Fruit fly (Drosophila melanogaster): ENCODE results near the gene TkR99D.

Gene TkR99D

dm6 chr3R:30009173-30009572 lies 39.9 kb upstream of the TkR99D start, which contains the start of gene CG7912:
Gene CG7912 (minus strand): TSS chr3R:30009189.
- TF ChIP-seq Deaf1 (tag; optimal IDR thresholded peaks at IDR 0.05): peak; percentile 53
- peak; percentile 75 for TF ChIP-seq mirr (GFP tag; optimal IDR thresholded peaks at IDR 0.05)
- no peak for TF ChIP-seq CG10462 (GFP tag; optimal IDR thresholded peaks at IDR 0.05)
- no peak for TF ChIP-seq CG3407 (GFP tag; optimal IDR thresholded peaks at IDR 0.05)
- no peak for TF ChIP-seq CG4360 (GFP tag; IDR thresholded peaks at IDR 0.05)
- no peak for TF ChIP-seq CG9932 (GFP tag; IDR thresholded peaks at IDR 0.05)
- TF ChIP-seq sd (tag; optimal IDR thresholded peaks at IDR 0.05): peak; percentile 8
- TF ChIP-seq grn (GFP tag; optimal IDR thresholded peaks at IDR 0.05): peak; percentile 87
- no peak for TF ChIP-seq jigr1 (GFP tag; IDR thresholded peaks at IDR 0.05)
- peak; percentile 88 for TF ChIP-seq exex (tag; optimal IDR thresholded peaks at IDR 0.05)
- TF ChIP-seq cwo (GFP tag; optimal IDR thresholded peaks at IDR 0.05): peak; percentile 20
- peak; percentile 20 for TF ChIP-seq sug (tag; optimal IDR thresholded peaks at IDR 0.05)
- no peak for TF ChIP-seq Dref (GFP tag; IDR thresholded peaks at IDR 0.05)
- TF ChIP-seq CG3065 (GFP tag; optimal IDR thresholded peaks at IDR 0.05): no peak
- TF ChIP-seq chn (GFP tag; optimal IDR thresholded peaks at IDR 0.05): no peak
- TF ChIP-seq Hey (tag; optimal IDR thresholded peaks at IDR 0.05): peak; percentile 63
- TF ChIP-seq scrt (GFP tag; optimal IDR thresholded peaks at IDR 0.05): no peak
- TF ChIP-seq Ssrp (tag; optimal IDR thresholded peaks at IDR 0.05): no peak
- TF ChIP-seq sima (GFP tag; optimal IDR thresholded peaks at IDR 0.05): no peak
- no peak for TF ChIP-seq BEAF-32 (GFP tag; optimal IDR thresholded peaks at IDR 0.05)
- TF ChIP-seq fd64A (GFP tag; optimal IDR thresholded peaks at IDR 0.05): no peak

dm6 chr3R:30005332-30005979 lies 36.2 kb upstream of the TkR99D start:
- TF ChIP-seq sqz (GFP tag; optimal IDR thresholded peaks at IDR 0.05) (peak; percentile 31), bsh (GFP tag; optimal IDR thresholded peaks at IDR 0.05) (peak in 1 of 2 experiments; percentile 62), Taf1 (GFP tag; IDR thresholded peaks at IDR 0.05) (no peak), Usf (GFP tag; optimal IDR thresholded peaks at IDR 0.05) (no peak), nom (GFP tag; optimal IDR thresholded peaks at IDR 0.05) (peak; percentile 92), D19B (GFP tag; optimal IDR thresholded peaks at IDR 0.05) (no peak), ewg (GFP tag; optimal IDR thresholded peaks at IDR 0.05) (peak; percentile 4), Drgx (GFP tag; IDR thresholded peaks at IDR 0.05) (peak; percentile 50), CG17359 (tag; optimal IDR thresholded peaks at IDR 0.05) (peak; percentile 86)

dm6 chr3R:30004648-30005047 lies 35.4 kb upstream of the TkR99D start, which contains the start of the genes Nlp and Nph:
Gene Nlp (plus strand): TSS chr3R:30004785.
Gene Nph (minus strand): TSS chr3R:30004861.
- TF ChIP-seq ato (GFP tag; IDR thresholded peaks at IDR 0.05; ENCODE audit: partially characterized antibody): peak; percentile 85
- no peak for TF ChIP-seq H2.0 (GFP tag; IDR thresholded peaks at IDR 0.05)
- no peak for TF ChIP-seq sens-2 (GFP tag; IDR thresholded peaks at IDR 0.05)
- TF ChIP-seq Bgb (GFP tag; IDR thresholded peaks at IDR 0.05; ENCODE audit: partially characterized antibody): peak; percentile 84
- no peak for TF ChIP-seq emc (GFP tag; optimal IDR thresholded peaks at IDR 0.05)
- no peak for TF ChIP-seq ham (GFP tag; IDR thresholded peaks at IDR 0.05)
- peak; percentile 42 for TF ChIP-seq CG12391 (tag; optimal IDR thresholded peaks at IDR 0.05)
- TF ChIP-seq CG30431 (GFP tag; optimal IDR thresholded peaks at IDR 0.05): no peak
- peak; percentile 92 for TF ChIP-seq CG34224 (GFP tag; IDR thresholded peaks at IDR 0.05; ENCODE audit: partially characterized antibody)
- TF ChIP-seq otp (GFP tag; IDR thresholded peaks at IDR 0.05): no peak
- no peak for TF ChIP-seq CG14014 (GFP tag; IDR thresholded peaks at IDR 0.05)
- peak; percentile 93 for TF ChIP-seq YL-1 (GFP tag; optimal IDR thresholded peaks at IDR 0.05)
- TF ChIP-seq Max (GFP tag; optimal IDR thresholded peaks at IDR 0.05): peak; percentile 87
- TF ChIP-seq CG11398 (GFP tag; optimal IDR thresholded peaks at IDR 0.05): no peak
- TF ChIP-seq ssp (GFP tag; IDR thresholded peaks at IDR 0.05): no peak
- peak; percentile 22 for TF ChIP-seq caup (GFP tag; optimal IDR thresholded peaks at IDR 0.05; ENCODE audit: severe bottlenecking)
- TF ChIP-seq Ets65A (GFP tag): no peak
- no peak for TF ChIP-seq CG16815 (GFP tag; optimal IDR thresholded peaks at IDR 0.05)
- no peak for TF ChIP-seq Nf-YA (GFP tag; IDR thresholded peaks at IDR 0.05)
- TF ChIP-seq CG14050 (GFP tag; IDR thresholded peaks at IDR 0.05): no peak
